Worm (Caenorhabditis elegans): Measurements from ENCODE around the gene znfx-1.
A peak's percentile ranks its signal among the peaks of the same experiment; 100 is the strongest.

znfx-1 gene

ce11 chrII:9178811-9179210, 34.6 kb upstream of the znfx-1 start:
- TF ChIP-seq ama-1 (optimal IDR thresholded peaks at IDR 0.05) (no peak), lin-39 (tag; optimal IDR thresholded peaks at IDR 0.05) (no peak), unc-62 (GFP tag; optimal IDR thresholded peaks at IDR 0.05 in 1 of 2) (peak in 1 of 2 experiments; percentile 78), unc-62 (tag; optimal IDR thresholded peaks at IDR 0.05) (no peak)

DNA sequence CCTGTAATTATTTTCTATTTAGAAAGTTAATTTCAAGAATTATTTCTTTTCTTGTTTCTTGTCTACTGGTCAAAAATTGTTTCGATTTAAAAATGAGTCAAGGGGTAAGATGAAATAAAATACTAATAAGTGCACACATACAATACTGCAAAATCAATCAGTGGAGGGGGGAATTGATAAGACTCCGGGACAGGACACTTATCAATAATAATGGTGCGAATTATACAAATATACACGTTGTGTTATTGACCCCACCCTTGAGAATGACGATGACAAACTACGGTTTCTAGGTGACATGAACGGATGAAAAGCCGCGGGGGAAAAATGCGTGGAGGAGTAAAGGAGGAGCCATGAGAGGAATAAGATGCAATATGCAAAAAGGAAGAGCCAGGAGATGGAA, 32.3 kb upstream of the znfx-1 start:
- no peak for TF ChIP-seq nhr-77 (tag; optimal IDR thresholded peaks at IDR 0.05)
- no peak for TF ChIP-seq mdl-1 (tag; optimal IDR thresholded peaks at IDR 0.05)
- TF ChIP-seq php-3 (GFP tag; IDR thresholded peaks at IDR 0.05) = no peak
- no peak for TF ChIP-seq nhr-25 (tag; optimal IDR thresholded peaks at IDR 0.05; ENCODE audit: borderline replicate concordance, insufficient read depth)
- TF ChIP-seq spr-1 (tag; optimal IDR thresholded peaks at IDR 0.05) = no peak
- no peak for TF ChIP-seq tra-1 (GFP tag; IDR thresholded peaks at IDR 0.05)
- no peak for TF ChIP-seq mdt-29 (GFP tag; IDR thresholded peaks at IDR 0.05)
- TF ChIP-seq egl-27 (tag; optimal IDR thresholded peaks at IDR 0.05) = no peak
- TF ChIP-seq lin-15B (tag; optimal IDR thresholded peaks at IDR 0.05) = no peak
- TF ChIP-seq nhr-10 (tag; optimal IDR thresholded peaks at IDR 0.05) = no peak
- TF ChIP-seq F10B5.3 (tag; optimal IDR thresholded peaks at IDR 0.05) = no peak
- TF ChIP-seq lir-3 (tag; optimal IDR thresholded peaks at IDR 0.05) = no peak
- TF ChIP-seq daf-16 (GFP tag; optimal IDR thresholded peaks at IDR 0.05) = no peak
- peak; percentile 48 for TF ChIP-seq daf-16 (tag; optimal IDR thresholded peaks at IDR 0.05)
- TF ChIP-seq lin-29 (GFP tag; IDR thresholded peaks at IDR 0.05) = no peak
- no peak for TF ChIP-seq hlh-30 (tag; optimal IDR thresholded peaks at IDR 0.05; ENCODE audit: insufficient read depth)
- TF ChIP-seq fos-1 (tag; optimal IDR thresholded peaks at IDR 0.05) = no peak
- TF ChIP-seq Y48G9A.11 (GFP tag; IDR thresholded peaks at IDR 0.05) = no peak
- TF ChIP-seq dve-1 (tag; optimal IDR thresholded peaks at IDR 0.05; ENCODE audit: insufficient read depth) = peak; percentile 41
- no peak for TF ChIP-seq madf-9 (GFP tag; conservative IDR thresholded peaks at IDR 0.05)
- no peak for TF ChIP-seq arid-1 (GFP tag; conservative IDR thresholded peaks at IDR 0.05)
- no peak for TF ChIP-seq aha-1 (tag)
- no peak for TF ChIP-seq cey-2 (tag; optimal IDR thresholded peaks at IDR 0.05; ENCODE audit: borderline replicate concordance, insufficient read depth)
- TF ChIP-seq rbr-2 (tag; optimal IDR thresholded peaks at IDR 0.05) = no peak
- peak; percentile 26 for TF ChIP-seq hlh-11 (tag; optimal IDR thresholded peaks at IDR 0.05)
- TF ChIP-seq gei-8 (GFP tag; optimal IDR thresholded peaks at IDR 0.05) = no peak
- no peak for TF ChIP-seq daf-8 (GFP tag; IDR thresholded peaks at IDR 0.05)
- no peak for TF ChIP-seq F37D6.2 (tag; optimal IDR thresholded peaks at IDR 0.05)
- no peak for TF ChIP-seq ceh-32 (tag; optimal IDR thresholded peaks at IDR 0.05; ENCODE audit: poor library complexity)
- no peak for TF ChIP-seq ceh-20 (GFP tag; IDR thresholded peaks at IDR 0.05)
- no peak for TF ChIP-seq ceh-28 (tag; optimal IDR thresholded peaks at IDR 0.05)
- no peak for TF ChIP-seq lin-38 (GFP tag; IDR thresholded peaks at IDR 0.05)
- TF ChIP-seq snpc-4 (tag; optimal IDR thresholded peaks at IDR 0.05) = no peak
- TF ChIP-seq nhr-6 (tag; optimal IDR thresholded peaks at IDR 0.05) = no peak
- TF ChIP-seq T20F7.1 (GFP tag; optimal IDR thresholded peaks at IDR 0.05) = no peak
- TF ChIP-seq vab-7 (GFP tag; IDR thresholded peaks at IDR 0.05) = no peak
- peak; percentile 4 for TF ChIP-seq mes-2 (tag; optimal IDR thresholded peaks at IDR 0.05; ENCODE audit: poor library complexity, severe bottlenecking)
- TF ChIP-seq hmg-1.1 (GFP tag; IDR thresholded peaks at IDR 0.05) = no peak
- no peak for TF ChIP-seq zag-1 (tag; optimal IDR thresholded peaks at IDR 0.05)
- no peak for TF ChIP-seq Y105C5A.15 (GFP tag; IDR thresholded peaks at IDR 0.05)
- TF ChIP-seq pqm-1 (tag; optimal IDR thresholded peaks at IDR 0.05) = peak; percentile 85
- no peak for TF ChIP-seq ztf-7 (tag; optimal IDR thresholded peaks at IDR 0.05)
- no peak for TF ChIP-seq lin-39 (tag; optimal IDR thresholded peaks at IDR 0.05)
- TF ChIP-seq F44E2.7 (GFP tag; IDR thresholded peaks at IDR 0.05) = no peak
- TF ChIP-seq dmd-9 (GFP tag; IDR thresholded peaks at IDR 0.05) = no peak
- no peak for TF ChIP-seq nhr-111 (GFP tag; optimal IDR thresholded peaks at IDR 0.05)
- no peak for TF ChIP-seq set-16 (GFP tag; IDR thresholded peaks at IDR 0.05)
- TF ChIP-seq saeg-2 (GFP tag; IDR thresholded peaks at IDR 0.05) = no peak

All from whole organism, L4 larva.